Worm (Caenorhabditis elegans) whole organism, L2 larva: ENCODE data around the gene T02D1.4.

Experiments
- C34F6.9 ChIP-seq: fragments of 150-350 bp; optimal IDR thresholded peaks from 2 replicates; lab custom pipeline; 2014; ENCODE audit warnings: missing biosample characterization, missing genetic modification characterization
- F13H6.1 ChIP-seq: sonication (generic microtip); optimal IDR thresholded peaks from 2 replicates; lab custom pipeline; 2016; ENCODE audit warnings: missing genetic modification characterization, missing compliant biosample characterization
- R02D3.7 ChIP-seq: fragments of 150-350 bp; optimal IDR thresholded peaks from 2 replicates; lab custom pipeline; 2014; ENCODE audit warnings: missing biosample characterization, missing genetic modification characterization
- ZK546.5 ChIP-seq: sonication (generic microtip); optimal IDR thresholded peaks from 2 replicates; lab custom pipeline; 2017; ENCODE audit warnings: missing biosample characterization, missing genetic modification characterization
- aly-2 ChIP-seq: fragments of 150-350 bp; optimal IDR thresholded peaks from 2 replicates; lab custom pipeline; 2014; ENCODE audit warnings: missing biosample characterization, missing genetic modification characterization
- ama-1 ChIP-seq: fragments of 150-350 bp; optimal IDR thresholded peaks from 2 replicates; lab custom pipeline; 2018; ENCODE audit warnings: inconsistent platforms
- blmp-1 ChIP-seq: sonication (generic microtip); optimal IDR thresholded peaks from 2 replicates; lab custom pipeline; 2017; ENCODE audit warnings: missing genetic modification characterization, mild to moderate bottlenecking, missing compliant biosample characterization, antibody characterized with exemption, moderate library complexity; ENCODE audit not compliant: insufficient read depth
- ceh-16 ChIP-seq: fragments of 150-350 bp; optimal IDR thresholded peaks from 2 replicates; lab custom pipeline; 2014; ENCODE audit warnings: missing biosample characterization, missing genetic modification characterization
- ceh-82 ChIP-seq: fragments of 150-350 bp; optimal IDR thresholded peaks from 2 replicates; lab custom pipeline; 2014; ENCODE audit warnings: missing biosample characterization, missing genetic modification characterization
- crh-2 ChIP-seq: sonication (generic microtip); optimal IDR thresholded peaks from 2 replicates; lab custom pipeline; 2017; ENCODE audit warnings: missing biosample characterization, missing genetic modification characterization
- dmd-4 ChIP-seq: sonication (generic microtip); optimal IDR thresholded peaks from 2 replicates; lab custom pipeline; 2017; ENCODE audit warnings: missing biosample characterization, missing genetic modification characterization
- egl-27 ChIP-seq: sonication (generic microtip); optimal IDR thresholded peaks from 3 replicates; lab custom pipeline; 2017; ENCODE audit warnings: missing biosample characterization, missing genetic modification reagents, missing genetic modification characterization
- fos-1 ChIP-seq: fragments of 150-350 bp; optimal IDR thresholded peaks from 2 replicates; lab custom pipeline; 2014; ENCODE audit warnings: missing biosample characterization, missing genetic modification characterization
- gmeb-1 ChIP-seq: fragments of 150-350 bp; optimal IDR thresholded peaks from 2 replicates; lab custom pipeline; 2014; ENCODE audit warnings: missing biosample characterization, missing genetic modification characterization
- lin-11 ChIP-seq: fragments of 150-350 bp; sonication (generic microtip); optimal IDR thresholded peaks from 2 replicates; lab custom pipeline; 2014; ENCODE audit warnings: missing biosample characterization, missing genetic modification characterization, inconsistent platforms, mixed read lengths
- lin-13 ChIP-seq: fragments of 150-350 bp; optimal IDR thresholded peaks from 2 replicates; lab custom pipeline; 2014; ENCODE audit warnings: missing biosample characterization, missing genetic modification reagents, missing genetic modification characterization
- lsy-2 ChIP-seq, 2 experiments: fragments of 150-350 bp in 1 of 2; sonication (generic microtip) in 1 of 2; optimal IDR thresholded peaks; 2 replicates each; lab custom pipeline; 2014 to 2017; ENCODE audit warnings: missing biosample characterization in 2 of 2, missing genetic modification characterization in 2 of 2
- mdl-1 ChIP-seq, 2 experiments: fragments of 150-350 bp in 1 of 2; sonication (generic microtip) in 1 of 2; optimal IDR thresholded peaks; 2 replicates each; lab custom pipeline; 2017; ENCODE audit warnings: missing biosample characterization in 2 of 2, missing genetic modification characterization in 2 of 2
- nhr-10 ChIP-seq: sonication (generic microtip); optimal IDR thresholded peaks from 2 replicates; lab custom pipeline; 2017; ENCODE audit warnings: missing biosample characterization, missing genetic modification characterization
- nhr-11 ChIP-seq: fragments of 150-350 bp; optimal IDR thresholded peaks from 2 replicates; lab custom pipeline; 2014; ENCODE audit warnings: missing biosample characterization, missing genetic modification characterization
- nhr-12 ChIP-seq: fragments of 150-350 bp; optimal IDR thresholded peaks from 2 replicates; lab custom pipeline; 2014; ENCODE audit warnings: missing biosample characterization, missing genetic modification characterization
- nhr-129 ChIP-seq: fragments of 150-350 bp; optimal IDR thresholded peaks from 2 replicates; lab custom pipeline; 2014; ENCODE audit warnings: missing biosample characterization, missing genetic modification characterization
- nhr-25 ChIP-seq: fragments of 150-350 bp; sonication (generic microtip); optimal IDR thresholded peaks from 3 replicates; lab custom pipeline; 2014; ENCODE audit warnings: missing biosample characterization, missing genetic modification characterization
- nhr-6 ChIP-seq: fragments of 150-350 bp; optimal IDR thresholded peaks from 2 replicates; lab custom pipeline; 2014; ENCODE audit warnings: missing biosample characterization, missing genetic modification characterization
- peb-1 ChIP-seq: fragments of 150-350 bp; optimal IDR thresholded peaks from 2 replicates; lab custom pipeline; 2014; ENCODE audit warnings: missing biosample characterization, missing genetic modification characterization
- sem-4 ChIP-seq: fragments of 150-350 bp; optimal IDR thresholded peaks from 2 replicates; lab custom pipeline; 2014; ENCODE audit warnings: missing biosample characterization, missing genetic modification reagents, missing genetic modification characterization
- skn-1 ChIP-seq: sonication (generic microtip); optimal IDR thresholded peaks from 2 replicates; lab custom pipeline; 2017; ENCODE audit warnings: missing biosample characterization, missing genetic modification characterization
- sma-3 ChIP-seq: sonication (generic microtip); optimal IDR thresholded peaks from 2 replicates; lab custom pipeline; 2016; ENCODE audit warnings: missing genetic modification reagents, missing genetic modification characterization, missing compliant biosample characterization
- sma-9 ChIP-seq, 2 experiments: fragments of 150-350 bp in 1 of 2; sonication (generic microtip) in 1 of 2; optimal IDR thresholded peaks; 2 replicates each; lab custom pipeline; 2014 to 2016; ENCODE audit warnings: missing genetic modification characterization in 2 of 2, mild to moderate bottlenecking in 1 of 2, missing biosample characterization in 1 of 2, missing compliant biosample characterization in 1 of 2, missing genetic modification reagents in 1 of 2, moderate library complexity in 1 of 2
- snpc-4 ChIP-seq: fragments of 150-350 bp; optimal IDR thresholded peaks from 2 replicates; lab custom pipeline; 2014; ENCODE audit warnings: missing biosample characterization, missing genetic modification characterization
- unc-39 ChIP-seq: fragments of 150-350 bp; optimal IDR thresholded peaks from 2 replicates; lab custom pipeline; 2014; ENCODE audit warnings: missing biosample characterization, missing genetic modification characterization
- unc-55 ChIP-seq: fragments of 150-350 bp; sonication (generic microtip); optimal IDR thresholded peaks from 3 replicates; lab custom pipeline; 2014; ENCODE audit warnings: missing biosample characterization, missing genetic modification reagents, missing genetic modification characterization
- zag-1 ChIP-seq: fragments of 150-350 bp; optimal IDR thresholded peaks from 2 replicates; lab custom pipeline; 2014; ENCODE audit warnings: missing biosample characterization, missing genetic modification characterization

The T02D1.4 gene

ce11 chrIV:17387442-17387967, 12.1 kb upstream of the T02D1.4 start, which contains the start of gene T02D1.8:
Gene T02D1.8, minus strand, starts transcription at chrIV:17387492.
- TF ChIP-seq fos-1 = peak; percentile 74
- no peak for TF ChIP-seq skn-1

- TF ChIP-seq crh-2 (no peak), ceh-82 (tag; lab: Kevin White, UChicago) (no peak), nhr-25 (no peak), sem-4 (no peak), unc-55 (GFP tag; lab: Kevin White, UChicago) (no peak), lin-13 (no peak), nhr-10 (tag; lab: Kevin White, UChicago) (no peak)
These were observed 3.6 kb upstream of the T02D1.4 start, which contains the start of gene sru-15 for ce11 chrIV:17395910-17396309. Gene sru-15, plus strand, starts transcription at chrIV:17396210.

ce11 chrIV:17405530-17405929, 6.0 kb downstream of the T02D1.4 start, which contains the start of gene pmp-4:
Gene pmp-4, minus strand, starts transcription at chrIV:17405630.
- no peak for TF ChIP-seq unc-55 (GFP tag; lab: Kevin White, UChicago)
- peak; percentile 10 for TF ChIP-seq fos-1

ce11 chrIV:17406119-17406518, 6.6 kb downstream of the T02D1.4 start:
- TF ChIP-seq crh-2 (peak; percentile 10), sma-9 (GFP tag; optimal IDR thresholded peaks at IDR 0.05; lab: Kevin White, UChicago) (peak; percentile 54), sma-9 (tag; optimal IDR thresholded peaks at IDR 0.05; lab: Kevin White, UChicago) (no peak), gmeb-1 (tag; lab: Kevin White, UChicago) (peak; percentile 3), blmp-1 (peak; percentile 57), fos-1 (peak; percentile 6), F13H6.1 (tag; lab: Kevin White, UChicago) (no peak), nhr-129 (tag; lab: Kevin White, UChicago) (peak; percentile 19), nhr-12 (tag; lab: Kevin White, UChicago) (no peak), egl-27 (no peak)

- TF ChIP-seq nhr-11 (tag; lab: Kevin White, UChicago) (no peak), snpc-4 (tag; lab: Kevin White, UChicago) (no peak), fos-1 (no peak), ceh-16 (tag; lab: Kevin White, UChicago) (no peak), gmeb-1 (tag; lab: Kevin White, UChicago) (no peak), nhr-25 (no peak), unc-39 (no peak), peb-1 (no peak), aly-2 (no peak), dmd-4 (tag; lab: Kevin White, UChicago) (no peak), sma-3 (GFP tag; lab: Kevin White, UChicago) (no peak), nhr-10 (tag; lab: Kevin White, UChicago) (no peak), nhr-129 (tag; lab: Kevin White, UChicago) (no peak)
These were observed 7.5 kb downstream of the T02D1.4 start, which contains the start of gene T02D1.7 for ce11 chrIV:17407025-17407424. Gene T02D1.7, minus strand, starts transcription at chrIV:17407125.

- TF ChIP-seq C34F6.9 (no peak), R02D3.7 (tag; lab: Kevin White, UChicago) (no peak), ZK546.5 (tag; lab: Kevin White, UChicago) (no peak), dmd-4 (tag; lab: Kevin White, UChicago) (no peak), lin-11 (tag; lab: Kevin White, UChicago) (no peak), sma-3 (GFP tag; lab: Kevin White, UChicago) (no peak), nhr-11 (tag; lab: Kevin White, UChicago) (no peak)
These were observed 7.9 kb downstream of the T02D1.4 start, which contains the start of gene T02D1.9 for ce11 chrIV:17407491-17407890. Gene T02D1.9, minus strand, starts transcription at chrIV:17407591.

- TF ChIP-seq nhr-129 (tag; lab: Kevin White, UChicago) (no peak), mdl-1 (tag; optimal IDR thresholded peaks at IDR 0.05; lab: Kevin White, UChicago) (no peak), ama-1 (lab: Kevin White, UChicago) (no peak), unc-55 (GFP tag; lab: Kevin White, UChicago) (no peak), sem-4 (no peak), dmd-4 (tag; lab: Kevin White, UChicago) (no peak), ceh-16 (tag; lab: Kevin White, UChicago) (no peak), C34F6.9 (no peak), R02D3.7 (tag; lab: Kevin White, UChicago) (no peak), lsy-2 (tag; optimal IDR thresholded peaks at IDR 0.05; lab: Kevin White, UChicago) (no peak), nhr-25 (no peak), sma-9 (GFP tag; optimal IDR thresholded peaks at IDR 0.05; lab: Kevin White, UChicago) (no peak), sma-9 (tag; optimal IDR thresholded peaks at IDR 0.05; lab: Kevin White, UChicago) (no peak), crh-2 (no peak), skn-1 (no peak), zag-1 (tag; lab: Kevin White, UChicago) (no peak), sma-3 (GFP tag; lab: Kevin White, UChicago) (no peak), nhr-6 (tag; lab: Kevin White, UChicago) (no peak), lin-13 (no peak)
- TF ChIP-seq, all 48 proteins: peak for 0
These were observed 13.8 kb downstream of the T02D1.4 start for ce11 chrIV:17413343-17413742.
